Worm (Caenorhabditis elegans) whole organism, late embryonic: Measurements from ENCODE around the gene npp-16.

Experiments
- ama-1 ChIP-seq: fragments of 150-350 bp; optimal IDR thresholded peaks from 2 replicates; lab custom pipeline; 2014
- che-1 ChIP-seq: sonication (generic microtip); optimal IDR thresholded peaks from 2 replicates; lab custom pipeline; 2016; ENCODE audit warnings: mild to moderate bottlenecking, missing genetic modification characterization, missing compliant biosample characterization
- dve-1 ChIP-seq: sonication (generic microtip); optimal IDR thresholded peaks from 2 replicates; lab custom pipeline; 2017; ENCODE audit warnings: antibody characterized with exemption, mild to moderate bottlenecking, missing genetic modification characterization, missing compliant biosample characterization
- hlh-8 ChIP-seq: sonication (generic microtip); optimal IDR thresholded peaks from 2 replicates; lab custom pipeline; 2016; ENCODE audit warnings: missing genotype, missing genetic modification characterization, missing compliant biosample characterization
- nhr-11 ChIP-seq: fragments of 150-350 bp; optimal IDR thresholded peaks from 2 replicates; lab custom pipeline; 2014; ENCODE audit warnings: missing biosample characterization, missing genetic modification characterization
- pqm-1 ChIP-seq: sonication (generic microtip); optimal IDR thresholded peaks from 2 replicates; lab custom pipeline; 2016; ENCODE audit warnings: missing genetic modification characterization, missing compliant biosample characterization

DNA sequence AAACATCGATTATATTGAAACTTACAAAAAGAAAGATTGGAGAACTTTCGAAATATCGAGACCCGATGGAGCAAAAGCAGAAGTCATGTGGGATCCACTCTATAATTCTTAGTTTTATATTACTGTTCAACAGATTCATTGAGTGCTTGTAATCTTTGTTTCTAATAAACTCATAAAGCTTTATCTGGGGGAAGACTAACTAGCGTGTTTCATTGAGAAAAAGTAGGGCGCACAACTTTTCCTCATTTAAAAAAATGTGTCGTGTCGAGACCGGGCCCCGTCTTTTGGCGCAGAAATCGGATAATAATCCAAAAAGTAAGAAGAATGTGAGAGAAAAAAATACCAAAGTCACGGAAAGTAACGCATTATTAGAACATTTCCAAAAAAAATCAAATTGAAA, 6.0 kb upstream of the npp-16 start, which contains the start of gene faah-4:
- TF ChIP-seq hlh-8 (tag; lab: Kevin White, UChicago) (no peak), pqm-1 (no peak), dve-1 (tag; lab: Kevin White, UChicago) (no peak), ama-1 (lab: Kevin White, UChicago) (no peak), nhr-11 (tag; lab: Kevin White, UChicago) (no peak), che-1 (tag; lab: Kevin White, UChicago) (no peak)
